Worm (Caenorhabditis elegans) whole organism, L2 larva: ENCODE results near the gene C25E10.8.

ENCODE experiments used
- Y55F3AM.14 ChIP-seq: fragments of 200-800 bp; sonication (Bioruptor generic); optimal IDR thresholded peaks from 2 replicates; lab custom pipeline; 2018; ENCODE audit warnings: mild to moderate bottlenecking, missing genetic modification characterization, missing compliant biosample characterization
- ama-1 ChIP-seq: fragments of 150-350 bp; optimal IDR thresholded peaks from 2 replicates; lab custom pipeline; 2018; ENCODE audit warnings: inconsistent platforms
- crh-2 ChIP-seq: sonication (generic microtip); optimal IDR thresholded peaks from 2 replicates; lab custom pipeline; 2017; ENCODE audit warnings: missing biosample characterization, missing genetic modification characterization
- lin-39 ChIP-seq: fragments of 150-350 bp; optimal IDR thresholded peaks from 2 replicates; lab custom pipeline; 2014; ENCODE audit warnings: missing biosample characterization, missing genetic modification reagents, missing genetic modification characterization
- nhr-10 ChIP-seq: sonication (generic microtip); optimal IDR thresholded peaks from 2 replicates; lab custom pipeline; 2017; ENCODE audit warnings: missing biosample characterization, missing genetic modification characterization
- nhr-11 ChIP-seq: fragments of 150-350 bp; optimal IDR thresholded peaks from 2 replicates; lab custom pipeline; 2014; ENCODE audit warnings: missing biosample characterization, missing genetic modification characterization
- nhr-77 ChIP-seq: fragments of 150-350 bp; optimal IDR thresholded peaks from 2 replicates; lab custom pipeline; 2014; ENCODE audit warnings: missing biosample characterization, missing genetic modification characterization
- snpc-4 ChIP-seq: fragments of 150-350 bp; optimal IDR thresholded peaks from 2 replicates; lab custom pipeline; 2014; ENCODE audit warnings: missing biosample characterization, missing genetic modification characterization
- unc-62 ChIP-seq: fragments of 150-350 bp; optimal IDR thresholded peaks from 2 replicates; lab custom pipeline; 2014; ENCODE audit warnings: missing biosample characterization, missing genetic modification reagents, missing genetic modification characterization

DNA sequence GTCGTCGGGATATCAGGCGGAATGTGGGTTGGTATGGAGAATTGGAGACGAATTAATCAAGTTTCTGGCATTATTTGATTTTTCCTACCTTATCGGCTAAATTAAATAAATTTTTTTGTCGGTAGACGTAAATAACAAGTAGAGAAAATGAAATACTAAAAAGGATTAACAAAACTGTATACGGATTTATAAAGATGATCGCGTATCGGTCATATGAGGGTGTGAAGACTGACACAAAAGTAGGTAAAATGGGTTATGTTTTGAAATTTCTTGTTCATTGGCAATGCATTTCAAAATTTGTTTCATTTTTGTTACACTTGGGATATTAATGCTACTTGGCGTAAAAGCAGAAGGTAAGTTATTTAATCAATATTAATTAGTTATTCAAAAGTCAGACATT lies 5.6 kb upstream of the C25E10.8 start, which contains the start of the genes C25E10.16 and C25E10.13:
- no peak for TF ChIP-seq ama-1
- no peak for TF ChIP-seq crh-2 (tag; lab: Kevin White, UChicago)
- no peak for TF ChIP-seq nhr-11 (tag; lab: Kevin White, UChicago)
- TF ChIP-seq lin-39 (tag; lab: Kevin White, UChicago): no peak
- TF ChIP-seq unc-62 (GFP tag; lab: Kevin White, UChicago): no peak
- TF ChIP-seq snpc-4 (tag; lab: Kevin White, UChicago): no peak
- no peak for TF ChIP-seq Y55F3AM.14 (GFP tag; lab: Kevin White, UChicago)
- TF ChIP-seq nhr-10 (tag; lab: Kevin White, UChicago): no peak
- TF ChIP-seq nhr-77 (tag; lab: Kevin White, UChicago): no peak
